Worm (Caenorhabditis elegans) whole organism, L2 larva: ENCODE measurements around the gene tdpo-1.
A peak's percentile ranks its signal among the peaks of the same experiment; 100 is the strongest.

Experiments
- C34F6.9 ChIP-seq: fragments of 150-350 bp; optimal IDR thresholded peaks from 2 replicates; lab custom pipeline; 2014; ENCODE audit warnings: missing biosample characterization, missing genetic modification characterization
- F13H6.1 ChIP-seq: sonication (generic microtip); optimal IDR thresholded peaks from 2 replicates; lab custom pipeline; 2016; ENCODE audit warnings: missing genetic modification characterization, missing compliant biosample characterization
- R02D3.7 ChIP-seq: fragments of 150-350 bp; optimal IDR thresholded peaks from 2 replicates; lab custom pipeline; 2014; ENCODE audit warnings: missing biosample characterization, missing genetic modification characterization
- Y55F3AM.14 ChIP-seq: fragments of 200-800 bp; sonication (Bioruptor generic); optimal IDR thresholded peaks from 2 replicates; lab custom pipeline; 2018; ENCODE audit warnings: mild to moderate bottlenecking, missing genetic modification characterization, missing compliant biosample characterization
- ZK546.5 ChIP-seq: sonication (generic microtip); optimal IDR thresholded peaks from 2 replicates; lab custom pipeline; 2017; ENCODE audit warnings: missing biosample characterization, missing genetic modification characterization
- ceh-16 ChIP-seq: fragments of 150-350 bp; optimal IDR thresholded peaks from 2 replicates; lab custom pipeline; 2014; ENCODE audit warnings: missing biosample characterization, missing genetic modification characterization
- ceh-82 ChIP-seq: fragments of 150-350 bp; optimal IDR thresholded peaks from 2 replicates; lab custom pipeline; 2014; ENCODE audit warnings: missing biosample characterization, missing genetic modification characterization
- crh-2 ChIP-seq: sonication (generic microtip); optimal IDR thresholded peaks from 2 replicates; lab custom pipeline; 2017; ENCODE audit warnings: missing biosample characterization, missing genetic modification characterization
- dmd-4 ChIP-seq: sonication (generic microtip); optimal IDR thresholded peaks from 2 replicates; lab custom pipeline; 2017; ENCODE audit warnings: missing biosample characterization, missing genetic modification characterization
- egl-27 ChIP-seq: sonication (generic microtip); optimal IDR thresholded peaks from 3 replicates; lab custom pipeline; 2017; ENCODE audit warnings: missing biosample characterization, missing genetic modification reagents, missing genetic modification characterization
- elt-1 ChIP-seq: fragments of 150-350 bp; optimal IDR thresholded peaks from 2 replicates; lab custom pipeline; 2014; ENCODE audit warnings: missing biosample characterization, missing genetic modification characterization
- fos-1 ChIP-seq: fragments of 150-350 bp; optimal IDR thresholded peaks from 2 replicates; lab custom pipeline; 2014; ENCODE audit warnings: missing biosample characterization, missing genetic modification characterization
- gmeb-1 ChIP-seq: fragments of 150-350 bp; optimal IDR thresholded peaks from 2 replicates; lab custom pipeline; 2014; ENCODE audit warnings: missing biosample characterization, missing genetic modification characterization
- lin-11 ChIP-seq: fragments of 150-350 bp; sonication (generic microtip); optimal IDR thresholded peaks from 2 replicates; lab custom pipeline; 2014; ENCODE audit warnings: missing biosample characterization, missing genetic modification characterization, inconsistent platforms, mixed read lengths
- lin-39 ChIP-seq: fragments of 150-350 bp; optimal IDR thresholded peaks from 2 replicates; lab custom pipeline; 2014; ENCODE audit warnings: missing biosample characterization, missing genetic modification reagents, missing genetic modification characterization
- lsy-2 ChIP-seq, 2 experiments: fragments of 150-350 bp in 1 of 2; sonication (generic microtip) in 1 of 2; optimal IDR thresholded peaks; 2 replicates each; lab custom pipeline; 2014 to 2017; ENCODE audit warnings: missing biosample characterization in 2 of 2, missing genetic modification characterization in 2 of 2
- nhr-11 ChIP-seq: fragments of 150-350 bp; optimal IDR thresholded peaks from 2 replicates; lab custom pipeline; 2014; ENCODE audit warnings: missing biosample characterization, missing genetic modification characterization
- nhr-12 ChIP-seq: fragments of 150-350 bp; optimal IDR thresholded peaks from 2 replicates; lab custom pipeline; 2014; ENCODE audit warnings: missing biosample characterization, missing genetic modification characterization
- nhr-129 ChIP-seq: fragments of 150-350 bp; optimal IDR thresholded peaks from 2 replicates; lab custom pipeline; 2014; ENCODE audit warnings: missing biosample characterization, missing genetic modification characterization
- nhr-23 ChIP-seq: fragments of 150-350 bp; optimal IDR thresholded peaks from 2 replicates; lab custom pipeline; 2014; ENCODE audit warnings: missing biosample characterization, missing genetic modification reagents, missing genetic modification characterization
- nhr-25 ChIP-seq: fragments of 150-350 bp; sonication (generic microtip); optimal IDR thresholded peaks from 3 replicates; lab custom pipeline; 2014; ENCODE audit warnings: missing biosample characterization, missing genetic modification characterization
- nhr-6 ChIP-seq: fragments of 150-350 bp; optimal IDR thresholded peaks from 2 replicates; lab custom pipeline; 2014; ENCODE audit warnings: missing biosample characterization, missing genetic modification characterization
- peb-1 ChIP-seq: fragments of 150-350 bp; optimal IDR thresholded peaks from 2 replicates; lab custom pipeline; 2014; ENCODE audit warnings: missing biosample characterization, missing genetic modification characterization
- sem-4 ChIP-seq: fragments of 150-350 bp; optimal IDR thresholded peaks from 2 replicates; lab custom pipeline; 2014; ENCODE audit warnings: missing biosample characterization, missing genetic modification reagents, missing genetic modification characterization
- skn-1 ChIP-seq: sonication (generic microtip); optimal IDR thresholded peaks from 2 replicates; lab custom pipeline; 2017; ENCODE audit warnings: missing biosample characterization, missing genetic modification characterization
- sma-9 ChIP-seq, 2 experiments: fragments of 150-350 bp in 1 of 2; sonication (generic microtip) in 1 of 2; optimal IDR thresholded peaks; 2 replicates each; lab custom pipeline; 2014 to 2016; ENCODE audit warnings: missing genetic modification characterization in 2 of 2, mild to moderate bottlenecking in 1 of 2, missing biosample characterization in 1 of 2, missing compliant biosample characterization in 1 of 2, missing genetic modification reagents in 1 of 2, moderate library complexity in 1 of 2
- unc-39 ChIP-seq: fragments of 150-350 bp; optimal IDR thresholded peaks from 2 replicates; lab custom pipeline; 2014; ENCODE audit warnings: missing biosample characterization, missing genetic modification characterization
- unc-55 ChIP-seq: fragments of 150-350 bp; sonication (generic microtip); optimal IDR thresholded peaks from 3 replicates; lab custom pipeline; 2014; ENCODE audit warnings: missing biosample characterization, missing genetic modification reagents, missing genetic modification characterization
- unc-62 ChIP-seq: fragments of 150-350 bp; optimal IDR thresholded peaks from 2 replicates; lab custom pipeline; 2014; ENCODE audit warnings: missing biosample characterization, missing genetic modification reagents, missing genetic modification characterization
- zag-1 ChIP-seq: fragments of 150-350 bp; optimal IDR thresholded peaks from 2 replicates; lab custom pipeline; 2014; ENCODE audit warnings: missing biosample characterization, missing genetic modification characterization
- ztf-11 ChIP-seq: sonication (generic microtip); optimal IDR thresholded peaks from 2 replicates; lab custom pipeline; 2017; ENCODE audit warnings: missing biosample characterization, missing genetic modification characterization
- ztf-4 ChIP-seq: fragments of 150-350 bp; optimal IDR thresholded peaks from 2 replicates; lab custom pipeline; 2014; ENCODE audit warnings: missing biosample characterization, missing genetic modification characterization

Gene tdpo-1

DNA sequence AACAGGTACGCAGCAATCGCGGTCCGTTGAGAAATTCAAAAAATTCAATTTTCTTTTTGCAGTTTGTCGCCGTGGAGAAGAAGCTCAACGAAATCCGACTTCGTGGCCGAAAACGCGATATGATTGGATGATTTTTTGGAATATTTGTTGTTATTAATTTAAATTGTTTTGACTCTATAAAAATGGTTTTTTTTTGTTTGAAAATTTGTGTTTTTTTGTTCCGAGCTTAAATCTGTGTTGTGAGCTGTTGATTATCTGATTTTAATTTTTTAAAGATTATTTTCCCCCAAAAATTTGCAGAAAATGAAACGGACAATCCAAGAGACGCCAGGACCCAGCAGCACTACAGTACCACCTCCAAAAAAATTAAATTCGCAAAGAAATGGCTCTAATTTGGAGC, at the start of gene tdpo-1:
tdpo-1 (plus strand) TSS at position 301 of the 400 bp plus-strand sequence.
- TF ChIP-seq peb-1 (tag; lab: Kevin White, UChicago) (no peak), egl-27 (tag; lab: Kevin White, UChicago) (no peak), skn-1 (tag; lab: Kevin White, UChicago) (no peak), nhr-6 (no peak), nhr-25 (tag; lab: Kevin White, UChicago) (no peak), fos-1 (tag; lab: Kevin White, UChicago) (no peak), F13H6.1 (tag; lab: Kevin White, UChicago) (no peak), ztf-4 (tag; lab: Kevin White, UChicago) (no peak)

DNA sequence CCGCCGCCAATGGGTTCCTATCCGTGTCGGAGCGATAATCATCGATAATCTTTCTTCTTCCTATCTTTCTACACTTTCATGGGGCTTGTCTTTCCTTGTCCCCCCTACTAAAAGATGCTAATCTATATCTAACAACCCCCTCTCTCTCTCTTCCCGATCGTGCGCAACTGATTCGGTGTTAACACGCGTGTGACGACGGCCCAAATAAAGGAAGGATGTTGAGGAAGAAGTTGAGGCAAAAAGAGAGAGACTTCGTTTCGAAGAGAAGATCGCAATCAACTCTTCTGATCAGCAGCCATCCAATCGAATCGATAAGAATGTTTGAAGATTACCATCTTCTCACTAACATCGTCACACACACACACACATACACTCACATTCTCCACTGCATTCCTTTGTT, 48.4 kb upstream of the tdpo-1 start:
- TF ChIP-seq elt-1 (tag; lab: Kevin White, UChicago), result peak; percentile 98
- TF ChIP-seq ceh-16 (tag; lab: Kevin White, UChicago), result peak; percentile 90
- no peak for TF ChIP-seq F13H6.1 (tag; lab: Kevin White, UChicago)
- peak; percentile 94 for TF ChIP-seq nhr-23 (tag; lab: Kevin White, UChicago)
- TF ChIP-seq sma-9 (GFP tag; optimal IDR thresholded peaks at IDR 0.05; lab: Kevin White, UChicago), result peak; percentile 18
- TF ChIP-seq sma-9 (tag; optimal IDR thresholded peaks at IDR 0.05; lab: Kevin White, UChicago), result no peak
- TF ChIP-seq egl-27 (tag; lab: Kevin White, UChicago), result peak; percentile 27

DNA sequence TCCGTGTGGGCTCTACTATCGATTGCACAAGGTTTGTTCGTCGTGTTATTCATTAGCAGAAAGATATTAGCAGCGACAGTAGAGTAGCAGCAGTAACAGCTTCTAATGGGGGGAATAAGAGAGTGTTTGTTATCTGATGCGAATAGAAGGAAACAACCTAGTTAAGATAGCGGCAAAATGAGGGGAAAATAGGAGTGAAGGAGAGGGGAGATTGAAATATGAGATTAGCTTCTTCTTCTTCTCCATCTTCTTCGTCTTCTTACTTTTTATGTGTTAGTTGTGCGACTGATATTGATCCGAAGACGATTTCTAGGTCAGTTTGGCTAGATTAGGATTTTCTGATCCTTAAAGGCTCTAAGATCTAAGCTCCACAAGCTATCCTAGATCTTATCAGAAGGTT, 44.8 kb upstream of the tdpo-1 start:
- TF ChIP-seq elt-1 (tag; lab: Kevin White, UChicago), result peak; percentile 87
- TF ChIP-seq nhr-23 (tag; lab: Kevin White, UChicago), result peak; percentile 86
- no peak for TF ChIP-seq C34F6.9 (tag; lab: Kevin White, UChicago)
- no peak for TF ChIP-seq ceh-82 (tag; lab: Kevin White, UChicago)
- TF ChIP-seq nhr-12 (tag; lab: Kevin White, UChicago), result no peak
- TF ChIP-seq ztf-11 (tag; lab: Kevin White, UChicago), result no peak
- TF ChIP-seq egl-27 (tag; lab: Kevin White, UChicago), result no peak

DNA sequence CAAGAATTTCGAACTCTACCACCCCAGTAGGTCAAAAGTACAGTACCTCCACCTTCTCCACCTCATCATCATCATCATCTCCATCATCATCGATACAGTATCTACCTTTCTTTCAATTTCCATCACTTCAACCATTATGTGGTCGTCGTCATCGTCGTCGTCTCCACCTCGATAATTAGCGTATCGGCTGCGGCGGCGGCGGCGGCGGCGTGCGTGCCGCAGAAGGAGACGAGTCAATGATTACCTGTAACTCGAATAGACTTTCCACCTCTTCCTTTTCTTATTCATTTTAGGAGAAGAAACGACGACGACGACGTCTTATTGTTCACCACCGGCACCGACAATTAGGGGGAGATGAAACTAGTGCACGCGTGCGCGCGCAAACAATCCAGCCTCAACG, 44.1 kb upstream of the tdpo-1 start:
- TF ChIP-seq ZK546.5 (tag; lab: Kevin White, UChicago) (no peak), dmd-4 (tag; lab: Kevin White, UChicago) (no peak), lin-11 (no peak), elt-1 (tag; lab: Kevin White, UChicago) (no peak), Y55F3AM.14 (GFP tag; lab: Kevin White, UChicago) (no peak), unc-55 (GFP tag; lab: Kevin White, UChicago) (no peak), C34F6.9 (tag; lab: Kevin White, UChicago) (no peak), zag-1 (tag; lab: Kevin White, UChicago) (no peak), peb-1 (tag; lab: Kevin White, UChicago) (no peak), skn-1 (tag; lab: Kevin White, UChicago) (no peak), lin-39 (tag; lab: Kevin White, UChicago) (no peak), fos-1 (tag; lab: Kevin White, UChicago) (no peak), sma-9 (GFP tag; optimal IDR thresholded peaks at IDR 0.05; lab: Kevin White, UChicago) (no peak), sma-9 (tag; optimal IDR thresholded peaks at IDR 0.05; lab: Kevin White, UChicago) (no peak), nhr-129 (no peak), nhr-12 (tag; lab: Kevin White, UChicago) (no peak), nhr-11 (tag; lab: Kevin White, UChicago) (no peak), crh-2 (no peak), gmeb-1 (tag; lab: Kevin White, UChicago) (no peak), lsy-2 (tag; optimal IDR thresholded peaks at IDR 0.05; lab: Kevin White, UChicago) (no peak), nhr-6 (no peak)

DNA sequence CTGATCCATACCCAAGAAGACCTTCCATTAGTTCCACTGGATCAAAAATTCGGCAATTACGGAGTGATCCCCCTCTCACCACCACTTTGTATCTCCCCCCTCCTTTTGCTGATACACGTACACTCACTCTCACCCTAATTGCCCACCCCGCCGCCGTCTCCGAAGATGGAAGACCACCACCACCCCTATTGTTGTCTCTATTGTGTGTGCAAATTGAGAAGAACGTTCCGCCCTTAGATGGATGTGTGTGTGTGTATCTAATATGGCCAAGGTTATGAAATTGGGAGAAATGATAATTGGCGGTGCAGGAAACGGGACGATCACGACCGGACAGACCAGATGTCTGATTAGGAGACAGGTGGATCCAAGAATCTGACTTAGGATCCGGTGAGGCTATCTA, 43.4 kb upstream of the tdpo-1 start:
- TF ChIP-seq sem-4 (tag; lab: Kevin White, UChicago), result no peak
- no peak for TF ChIP-seq unc-62 (GFP tag; lab: Kevin White, UChicago)
- TF ChIP-seq zag-1 (tag; lab: Kevin White, UChicago), result no peak
- no peak for TF ChIP-seq unc-39
- TF ChIP-seq nhr-6, result no peak
- TF ChIP-seq R02D3.7 (tag; lab: Kevin White, UChicago), result no peak
- TF ChIP-seq ZK546.5 (tag; lab: Kevin White, UChicago), result no peak
- TF ChIP-seq F13H6.1 (tag; lab: Kevin White, UChicago), result no peak
